Fruit fly (Drosophila melanogaster) S2 (cell line): Measurements from ENCODE around the gene CG43163.

Source experiments
- CG8478 ChIP-seq: fragments of >200 bp; optimal IDR thresholded peaks from 2 replicates; lab custom pipeline; 2018
- CTCF ChIP-seq, 2 experiments: fragments of >200 bp; optimal IDR thresholded peaks; 2 replicates each; lab custom pipeline; 2018

dm6 chr3L:8453443-8454360 is 53.2 kb downstream of the CG43163 start:
- TF ChIP-seq CG8478 (no peak), CTCF (optimal IDR thresholded peaks at IDR 0.05; lab: Kevin White, UChicago) (no peak)
